Fruit fly (Drosophila melanogaster) whole organism, prepupa: ENCODE results near the gene CG4789.

Experiments used
- CG10631 ChIP-seq: fragments of 200-800 bp; sonication (Bioruptor generic); optimal IDR thresholded peaks from 2 replicates; lab custom pipeline; 2016; ENCODE audit warnings: missing biosample characterization, missing genetic modification characterization
- CG10669 ChIP-seq: fragments of 200-800 bp; sonication (Bioruptor generic); optimal IDR thresholded peaks from 3 replicates; lab custom pipeline; 2018; ENCODE audit warnings: missing biosample characterization, mild to moderate bottlenecking, missing genetic modification characterization, moderate library complexity
- CG11902 ChIP-seq: fragments of 200-800 bp; sonication (Bioruptor generic); optimal IDR thresholded peaks from 3 replicates; lab custom pipeline; 2016; ENCODE audit warnings: missing biosample characterization, missing genetic modification characterization
- CG15336 ChIP-seq: fragments of 200-800 bp; sonication (Bioruptor generic); IDR thresholded peaks from 2 replicates; pipeline ENCODE4 v1.3.6; 2022; ENCODE audit warnings: missing biosample characterization, missing genetic modification characterization
- CG1621 ChIP-seq: fragments of 200-800 bp; sonication (Bioruptor generic); optimal IDR thresholded peaks from 3 replicates; lab custom pipeline; 2018; ENCODE audit warnings: missing biosample characterization, mild to moderate bottlenecking, missing genetic modification characterization
- CG3032 ChIP-seq: fragments of 200-800 bp; optimal IDR thresholded peaks from 2 replicates; lab custom pipeline; 2019; ENCODE audit warnings: missing biosample characterization, mild to moderate bottlenecking, missing genetic modification characterization, moderate library complexity
- CG31627 ChIP-seq: fragments of 200-800 bp; sonication (Bioruptor generic); optimal IDR thresholded peaks from 3 replicates; lab custom pipeline; 2016; ENCODE audit warnings: missing biosample characterization, missing genetic modification characterization
- CG34406 ChIP-seq: fragments of 200-800 bp; sonication (Bioruptor generic); optimal IDR thresholded peaks from 3 replicates; lab custom pipeline; 2016; ENCODE audit warnings: missing biosample characterization, missing genetic modification characterization
- CG3919 ChIP-seq: fragments of 200-800 bp; sonication (Bioruptor generic); optimal IDR thresholded peaks from 3 replicates; lab custom pipeline; 2016; ENCODE audit warnings: missing biosample characterization, missing genetic modification characterization
- CG4318 ChIP-seq: fragments of 200-800 bp; sonication (Bioruptor generic); optimal IDR thresholded peaks from 3 replicates; lab custom pipeline; 2017; ENCODE audit warnings: missing biosample characterization, mild to moderate bottlenecking, missing genetic modification characterization
- CG6163 ChIP-seq: fragments of 200-800 bp; sonication (Bioruptor generic); IDR thresholded peaks from 3 replicates; pipeline ENCODE4 v1.3.6; 2022; ENCODE audit warnings: missing biosample characterization, missing genetic modification characterization
- CG6276 ChIP-seq: fragments of 200-800 bp; sonication (Bioruptor generic); optimal IDR thresholded peaks from 2 replicates; lab custom pipeline; 2017; ENCODE audit warnings: missing biosample characterization, mild to moderate bottlenecking, missing genetic modification characterization
- CG6792 ChIP-seq: fragments of 200-800 bp; sonication (Bioruptor generic); optimal IDR thresholded peaks from 3 replicates; lab custom pipeline; 2016; ENCODE audit warnings: missing biosample characterization, missing genetic modification characterization
- CG6808 ChIP-seq: fragments of 200-800 bp; sonication (Bioruptor generic); optimal IDR thresholded peaks from 3 replicates; lab custom pipeline; 2017; ENCODE audit warnings: missing biosample characterization, missing genetic modification characterization, mild to moderate bottlenecking, moderate library complexity, missing genetic modification reagents
- CG6854 ChIP-seq: fragments of 200-800 bp; sonication (Bioruptor generic); optimal IDR thresholded peaks from 2 replicates; lab custom pipeline; 2017; ENCODE audit warnings: missing biosample characterization, mild to moderate bottlenecking, missing genetic modification characterization
- CG7368 ChIP-seq: fragments of 200-800 bp; sonication (Bioruptor generic); optimal IDR thresholded peaks from 3 replicates; lab custom pipeline; 2016; ENCODE audit warnings: missing biosample characterization, missing genetic modification characterization
- CG8119 ChIP-seq: fragments of 200-800 bp; sonication (Bioruptor generic); IDR thresholded peaks from 3 replicates; pipeline ENCODE4 v1.3.6; 2022; ENCODE audit warnings: missing biosample characterization, missing genetic modification characterization
- CG8319 ChIP-seq: fragments of 200-800 bp; sonication (Bioruptor generic); optimal IDR thresholded peaks from 3 replicates; lab custom pipeline; 2016; ENCODE audit warnings: missing biosample characterization, missing genetic modification characterization
- CG9139 ChIP-seq: fragments of 200-800 bp; sonication (Bioruptor generic); optimal IDR thresholded peaks from 3 replicates; lab custom pipeline; 2017; ENCODE audit warnings: missing biosample characterization, mild to moderate bottlenecking, missing genetic modification characterization
- Eip75B ChIP-seq: fragments of 200-800 bp; sonication (Bioruptor generic); optimal IDR thresholded peaks from 3 replicates; lab custom pipeline; 2016; ENCODE audit warnings: missing biosample characterization, missing genetic modification characterization
- Eip78C ChIP-seq: fragments of 200-800 bp; sonication (Bioruptor generic); peaks from one replicate; lab custom pipeline; 2016; ENCODE audit warnings: missing biosample characterization, missing genetic modification characterization
- Eip93F ChIP-seq: fragments of 200-800 bp; sonication (Bioruptor generic); optimal IDR thresholded peaks from 2 replicates; lab custom pipeline; 2016; ENCODE audit warnings: missing biosample characterization, mild to moderate bottlenecking, missing genetic modification characterization
- Ets21C ChIP-seq: fragments of 200-800 bp; sonication (Bioruptor generic); optimal IDR thresholded peaks from 3 replicates; lab custom pipeline; 2016; ENCODE audit warnings: missing biosample characterization, missing genetic modification characterization
- Gug ChIP-seq: fragments of 200-800 bp; sonication (Bioruptor generic); IDR thresholded peaks from 2 replicates; pipeline ENCODE4 v1.3.6; 2022; ENCODE audit warnings: missing biosample characterization, missing genetic modification characterization
- Hr39 ChIP-seq: fragments of 200-800 bp; sonication (Bioruptor generic); optimal IDR thresholded peaks from 2 replicates; lab custom pipeline; 2016; ENCODE audit warnings: missing biosample characterization, missing genetic modification characterization
- Hr4 ChIP-seq: fragments of 200-800 bp; sonication (Bioruptor generic); optimal IDR thresholded peaks from 3 replicates; lab custom pipeline; 2016; ENCODE audit warnings: missing biosample characterization, missing genetic modification characterization
- Lpt ChIP-seq: fragments of 200-800 bp; sonication (Bioruptor generic); optimal IDR thresholded peaks from 3 replicates; lab custom pipeline; 2016; ENCODE audit warnings: missing biosample characterization, missing genetic modification characterization
- Smox ChIP-seq: fragments of 200-800 bp; sonication (Bioruptor generic); optimal IDR thresholded peaks from 3 replicates; lab custom pipeline; 2016; ENCODE audit warnings: missing biosample characterization, missing genetic modification characterization
- Sox102F ChIP-seq: fragments of 200-800 bp; sonication (Bioruptor generic); optimal IDR thresholded peaks from 2 replicates; lab custom pipeline; 2016; ENCODE audit warnings: missing biosample characterization, mild to moderate bottlenecking, missing genetic modification characterization
- Sox14 ChIP-seq: fragments of 200-800 bp; sonication (Bioruptor generic); optimal IDR thresholded peaks from 3 replicates; lab custom pipeline; 2016; ENCODE audit warnings: missing biosample characterization, missing genetic modification characterization
- Sox15 ChIP-seq: fragments of 200-800 bp; sonication (Bioruptor generic); optimal IDR thresholded peaks from 3 replicates; lab custom pipeline; 2016; ENCODE audit warnings: missing biosample characterization, missing genetic modification characterization
- acj6 ChIP-seq: fragments of 200-800 bp; sonication (Bioruptor generic); optimal IDR thresholded peaks from 3 replicates; lab custom pipeline; 2016; ENCODE audit warnings: missing biosample characterization, missing genetic modification characterization
- cyc ChIP-seq: fragments of 200-800 bp; sonication (Bioruptor generic); optimal IDR thresholded peaks from 3 replicates; lab custom pipeline; 2016; ENCODE audit warnings: missing biosample characterization, missing genetic modification characterization
- dac ChIP-seq: fragments of 200-800 bp; sonication (Bioruptor generic); optimal IDR thresholded peaks from 2 replicates; lab custom pipeline; 2017; ENCODE audit warnings: missing biosample characterization, mild to moderate bottlenecking, missing genetic modification characterization
- eg ChIP-seq: fragments of 200-800 bp; sonication (Bioruptor generic); IDR thresholded peaks from 3 replicates; pipeline ENCODE4 v1.3.6; 2022; ENCODE audit warnings: missing biosample characterization, missing genetic modification characterization
- esn ChIP-seq: fragments of 200-800 bp; sonication (Bioruptor generic); optimal IDR thresholded peaks from 2 replicates; lab custom pipeline; 2016; ENCODE audit warnings: missing biosample characterization, mild to moderate bottlenecking, missing genetic modification characterization, moderate library complexity
- fd59A ChIP-seq: fragments of 200-800 bp; sonication (Bioruptor generic); optimal IDR thresholded peaks from 2 replicates; lab custom pipeline; 2017; ENCODE audit warnings: missing biosample characterization, mild to moderate bottlenecking, missing genetic modification characterization, missing genetic modification reagents
- fd85E ChIP-seq: fragments of 200-800 bp; sonication (Bioruptor generic); optimal IDR thresholded peaks from 3 replicates; lab custom pipeline; 2016; ENCODE audit warnings: missing biosample characterization, missing genetic modification characterization
- fkh ChIP-seq: fragments of 200-800 bp; sonication (Bioruptor generic); optimal IDR thresholded peaks from 3 replicates; lab custom pipeline; 2017; ENCODE audit warnings: missing biosample characterization, mild to moderate bottlenecking, missing genetic modification characterization, moderate library complexity
- lz ChIP-seq: fragments of 200-800 bp; sonication (Bioruptor generic); optimal IDR thresholded peaks from 3 replicates; lab custom pipeline; 2016; ENCODE audit warnings: missing biosample characterization, missing genetic modification characterization
- net ChIP-seq: fragments of 200-800 bp; sonication (Bioruptor generic); optimal IDR thresholded peaks from 3 replicates; lab custom pipeline; 2016; ENCODE audit warnings: missing biosample characterization, missing genetic modification characterization
- pdm3 ChIP-seq: fragments of 200-800 bp; sonication (Bioruptor generic); optimal IDR thresholded peaks from 3 replicates; lab custom pipeline; 2016; ENCODE audit warnings: missing biosample characterization, missing genetic modification characterization
- ss ChIP-seq, 2 experiments: fragments of 200-800 bp; sonication (Bioruptor generic); optimal IDR thresholded peaks; 2 replicates in 1 of 2; 3 replicates in 1 of 2; lab custom pipeline; 2017 to 2018; ENCODE audit warnings: mild to moderate bottlenecking in 2 of 2, missing biosample characterization in 2 of 2, missing genetic modification characterization in 2 of 2, moderate library complexity in 1 of 2
- svp ChIP-seq: fragments of 200-800 bp; sonication (Bioruptor generic); peaks from one replicate; lab custom pipeline; 2016; ENCODE audit warnings: missing biosample characterization, missing genetic modification characterization
- topi ChIP-seq: fragments of 200-800 bp; sonication (Bioruptor generic); optimal IDR thresholded peaks from 3 replicates; lab custom pipeline; 2016; ENCODE audit warnings: missing biosample characterization, missing genetic modification characterization
- vri ChIP-seq: fragments of 200-800 bp; sonication (Bioruptor generic); optimal IDR thresholded peaks from 3 replicates; lab custom pipeline; 2016; ENCODE audit warnings: missing biosample characterization, mild to moderate bottlenecking, missing genetic modification characterization

CG4789 gene

DNA sequence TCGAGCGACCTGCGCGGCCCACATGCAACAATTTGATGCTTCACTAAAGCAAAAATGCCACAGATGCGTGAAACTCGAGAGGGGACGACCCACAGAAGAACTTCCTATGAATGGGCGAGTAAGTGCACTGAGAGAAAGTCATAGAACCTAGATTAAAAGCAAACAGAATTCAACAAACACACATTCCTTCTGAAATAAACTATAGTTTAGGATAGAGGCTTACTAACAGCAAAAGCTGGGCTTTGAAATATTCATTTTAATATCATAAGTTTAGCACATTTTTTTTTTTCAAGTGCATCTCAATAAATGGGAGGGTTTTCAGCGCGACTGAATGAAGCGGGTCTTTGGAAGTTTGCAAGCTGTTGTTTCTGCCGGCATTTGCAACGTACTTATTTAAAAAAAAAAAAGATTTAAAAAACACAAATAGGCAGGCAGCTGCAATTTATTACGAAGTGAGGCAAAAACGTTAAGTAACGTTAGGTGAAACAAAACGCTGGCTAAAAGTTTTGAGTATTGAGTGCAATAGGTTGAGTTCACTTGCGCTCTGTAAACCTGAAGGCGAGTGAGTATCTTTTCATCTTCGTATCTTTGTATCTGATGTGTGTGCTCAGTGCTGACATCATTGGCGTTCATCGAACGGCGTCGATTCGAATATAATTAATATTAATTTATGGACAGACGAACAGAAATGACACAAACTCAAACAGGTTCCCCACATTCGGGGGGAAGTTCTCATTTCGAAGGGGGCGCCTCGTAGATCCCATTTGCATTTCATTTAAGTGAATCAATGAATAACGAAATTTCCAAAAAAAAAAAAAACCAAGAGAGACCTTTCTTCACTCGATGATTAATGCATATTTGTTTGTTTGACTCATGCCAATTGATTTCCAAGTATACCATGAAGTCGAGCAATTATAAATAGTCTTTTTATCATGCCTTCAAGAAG lies 27.6 kb upstream of the CG4789 start (continued):
- TF ChIP-seq pdm3 (GFP tag; lab: Kevin White, UChicago) (peak; percentile 52), CG31627 (peak; percentile 20), acj6 (GFP tag; lab: Kevin White, UChicago) (peak; percentile 51), cyc (GFP tag; lab: Kevin White, UChicago) (peak; percentile 58), CG7368 (GFP tag; lab: Kevin White, UChicago) (peak; percentile 49), vri (GFP tag; lab: Kevin White, UChicago) (no peak), net (GFP tag; lab: Kevin White, UChicago) (peak; percentile 35), Gug (GFP tag; lab: Robert Waterston, UW) (peak; percentile 78), Eip93F (GFP tag; lab: Kevin White, UChicago) (no peak), CG34406 (GFP tag; lab: Kevin White, UChicago) (peak; percentile 41), fkh (GFP tag; lab: Kevin White, UChicago) (no peak), fd59A (GFP tag; lab: Kevin White, UChicago) (peak; percentile 0), Lpt (GFP tag; lab: Kevin White, UChicago) (peak; percentile 22), svp (GFP tag; lab: Kevin White, UChicago) (peak; percentile 84), CG3919 (GFP tag; lab: Kevin White, UChicago) (peak; percentile 70), CG6163 (GFP tag; lab: Robert Waterston, UW) (peak; percentile 92), Hr39 (peak; percentile 25), CG8119 (peak; percentile 64; the same call in 2 of the 3 replicates), Sox14 (GFP tag; lab: Kevin White, UChicago) (peak; percentile 27), Sox102F (GFP tag; lab: Kevin White, UChicago) (peak; percentile 6), Eip75B (GFP tag; lab: Kevin White, UChicago) (peak; percentile 65), CG10631 (GFP tag; lab: Kevin White, UChicago) (peak; percentile 65), lz (GFP tag; lab: Kevin White, UChicago) (peak; percentile 21), CG4318 (no peak), CG11902 (GFP tag; lab: Kevin White, UChicago) (peak; percentile 16), CG3032 (tag; lab: Kevin White, UChicago) (peak; percentile 72), CG15336 (peak; percentile 83), CG10669 (GFP tag; lab: Kevin White, UChicago) (peak; percentile 75), dac (GFP tag; lab: Kevin White, UChicago) (no peak), ss (GFP tag; optimal IDR thresholded peaks at IDR 0.05; lab: Kevin White, UChicago) (peak; percentile 70 to 82), fd85E (GFP tag; lab: Kevin White, UChicago) (no peak), CG6792 (GFP tag; lab: Kevin White, UChicago) (peak; percentile 26), Hr4 (GFP tag; lab: Kevin White, UChicago) (peak; percentile 65)

DNA sequence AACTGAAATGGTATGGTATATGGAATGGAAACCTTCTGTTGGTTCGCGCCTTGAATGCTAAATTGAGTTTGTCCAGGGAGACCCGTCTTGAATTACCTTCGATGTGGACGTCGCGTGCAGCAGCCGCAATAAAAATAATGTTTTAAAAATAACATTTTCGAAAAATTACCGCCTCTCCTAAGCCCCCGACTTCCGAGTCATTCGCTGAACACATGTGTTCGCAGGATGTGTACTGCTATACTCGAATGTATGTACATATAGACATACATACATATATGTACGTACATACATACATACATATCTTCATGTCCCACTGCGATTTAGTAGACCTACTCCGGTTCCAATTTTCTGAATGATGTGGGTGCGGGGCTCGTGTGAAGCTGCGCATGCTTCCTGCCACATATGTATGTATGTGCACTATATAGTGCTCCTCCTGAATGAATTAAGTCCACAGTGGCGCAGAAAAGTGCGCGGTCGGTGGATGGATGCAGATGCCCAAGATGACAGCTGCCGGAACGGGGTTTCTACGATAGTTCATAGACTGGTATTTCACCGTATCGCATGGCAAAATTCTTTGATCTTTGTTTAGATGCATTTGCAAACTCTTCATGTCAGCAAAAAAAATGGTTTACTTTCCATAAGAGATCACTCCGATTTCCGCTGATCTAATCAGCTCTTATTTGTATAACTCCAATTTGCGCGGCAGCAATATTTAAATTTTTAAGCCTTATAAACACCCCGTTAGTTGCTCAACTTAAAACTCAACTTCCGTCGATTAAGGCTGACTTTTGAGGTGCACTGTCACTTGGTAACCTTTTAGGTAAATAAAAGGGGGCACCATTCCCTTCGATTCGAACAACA lies 26.3 kb upstream of the CG4789 start:
- no peak for TF ChIP-seq Lpt (GFP tag; lab: Kevin White, UChicago)
- no peak for TF ChIP-seq Smox (GFP tag; lab: Kevin White, UChicago)
- TF ChIP-seq ss (GFP tag; optimal IDR thresholded peaks at IDR 0.05; lab: Kevin White, UChicago): peak in 1 of 2 experiments; percentile 32

DNA sequence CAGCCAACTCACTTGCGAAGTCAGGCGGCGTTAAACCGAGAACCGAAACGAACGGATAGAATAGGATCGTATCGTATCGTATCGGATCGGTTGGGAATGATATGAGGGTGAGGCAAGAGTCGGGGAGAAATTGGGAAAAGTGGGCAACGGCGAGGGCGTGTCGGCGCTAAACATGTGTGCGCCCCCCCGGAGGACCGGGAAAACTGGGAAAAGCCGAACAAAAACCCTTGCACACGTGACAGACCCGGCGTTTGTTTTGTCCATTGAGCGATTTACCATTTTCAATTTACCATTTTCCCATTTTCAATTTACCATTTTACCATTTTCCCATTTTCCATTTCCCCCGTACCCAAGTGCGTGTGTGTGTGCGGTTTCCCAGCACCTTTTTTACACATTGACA lies 25.6 kb upstream of the CG4789 start:
- no peak for TF ChIP-seq esn (GFP tag; lab: Kevin White, UChicago)
- no peak for TF ChIP-seq eg
- TF ChIP-seq lz (GFP tag; lab: Kevin White, UChicago): no peak
- no peak for TF ChIP-seq CG6808 (GFP tag; lab: Kevin White, UChicago)
- no peak for TF ChIP-seq CG6276
- TF ChIP-seq acj6 (GFP tag; lab: Kevin White, UChicago): no peak
- no peak for TF ChIP-seq CG9139
- TF ChIP-seq topi: no peak
- TF ChIP-seq CG6854: no peak
- no peak for TF ChIP-seq Ets21C (GFP tag; lab: Kevin White, UChicago)
- TF ChIP-seq CG1621 (tag; lab: Kevin White, UChicago): no peak
- no peak for TF ChIP-seq CG8319
- TF ChIP-seq Hr4 (GFP tag; lab: Kevin White, UChicago): no peak
- no peak for TF ChIP-seq Sox15
- no peak for TF ChIP-seq CG6163 (GFP tag; lab: Robert Waterston, UW)
- no peak for TF ChIP-seq Eip78C (GFP tag; lab: Kevin White, UChicago)
